Worm (Caenorhabditis elegans) whole organism, L4 larva: ENCODE measurements around the gene mrps-34.

ENCODE experiments used
- D1046.2 ChIP-seq: fragments of 200-800 bp; sonication (Bioruptor generic); IDR thresholded peaks from 2 replicates; pipeline ENCODE4 v1.3.6; 2022; ENCODE audit warnings: missing genetic modification characterization, missing compliant biosample characterization
- F10B5.3 ChIP-seq: sonication (generic microtip); optimal IDR thresholded peaks from 2 replicates; lab custom pipeline; 2016; ENCODE audit warnings: mild to moderate bottlenecking, missing genetic modification characterization, missing compliant biosample characterization
- F26F4.8 ChIP-seq: fragments of 200-800 bp; sonication (Bioruptor generic); conservative IDR thresholded peaks from 2 replicates; pipeline ENCODE4 v1.3.6; 2022; ENCODE audit warnings: missing genetic modification characterization, missing compliant biosample characterization
- F37D6.2 ChIP-seq: sonication (generic microtip); optimal IDR thresholded peaks from 2 replicates; lab custom pipeline; 2016; ENCODE audit warnings: mild to moderate bottlenecking, missing genetic modification characterization, missing compliant biosample characterization
- F44E2.7 ChIP-seq: fragments of 200-800 bp; sonication (Bioruptor generic); IDR thresholded peaks from 2 replicates; pipeline ENCODE4 v2.1.2; 2022; ENCODE audit warnings: missing genetic modification characterization, missing compliant biosample characterization
- T20F7.1 ChIP-seq: fragments of 200-800 bp; sonication (Bioruptor generic); optimal IDR thresholded peaks from 2 replicates; lab custom pipeline; 2018; ENCODE audit warnings: mild to moderate bottlenecking, missing genetic modification characterization, missing compliant biosample characterization
- Y5F2A.4 ChIP-seq: fragments of 200-800 bp; sonication (Bioruptor generic); optimal IDR thresholded peaks from 2 replicates; lab custom pipeline; 2018; ENCODE audit warnings: mild to moderate bottlenecking, missing genetic modification characterization, missing compliant biosample characterization
- Y75B8A.6 ChIP-seq: fragments of 200-800 bp; sonication (Bioruptor generic); IDR thresholded peaks from 2 replicates; pipeline ENCODE4 v1.3.6; 2022; ENCODE audit warnings: missing genetic modification reagents, missing genetic modification characterization, missing compliant biosample characterization
- ZK337.2 ChIP-seq: fragments of 200-800 bp; sonication (Bioruptor generic); IDR thresholded peaks from 2 replicates; pipeline ENCODE4 v1.3.6; 2022; ENCODE audit warnings: missing genetic modification reagents, missing genetic modification characterization, missing compliant biosample characterization
- ama-1 ChIP-seq: fragments of 150-350 bp; optimal IDR thresholded peaks from 2 replicates; lab custom pipeline; 2014; ENCODE audit warnings: inconsistent platforms, mixed read lengths
- ceh-32 ChIP-seq: sonication (generic microtip); optimal IDR thresholded peaks from 2 replicates; lab custom pipeline; 2016; ENCODE audit warnings: mild to moderate bottlenecking, missing genetic modification characterization, missing compliant biosample characterization; ENCODE audit not compliant: poor library complexity
- ces-1 ChIP-seq: fragments of 150-350 bp; sonication (generic microtip); optimal IDR thresholded peaks from 4 replicates; lab custom pipeline; 2014; ENCODE audit warnings: missing biosample characterization, missing genetic modification reagents, missing genetic modification characterization
- ctbp-1 ChIP-seq: fragments of 200-800 bp; sonication (Bioruptor generic); IDR thresholded peaks from 2 replicates; pipeline ENCODE4 v1.3.6; 2022; ENCODE audit warnings: missing genetic modification reagents, missing genetic modification characterization, missing compliant biosample characterization
- daf-12 ChIP-seq: fragments of 150-350 bp; optimal IDR thresholded peaks from 2 replicates; lab custom pipeline; 2014; ENCODE audit warnings: missing biosample characterization, missing genetic modification reagents, missing genetic modification characterization
- daf-16 ChIP-seq, 3 experiments: sonication (generic microtip); optimal IDR thresholded peaks; 2 replicates each; lab custom pipeline; 2016 to 2017; ENCODE audit warnings: missing genetic modification characterization in 3 of 3, missing genetic modification reagents in 3 of 3, mild to moderate bottlenecking in 2 of 3, missing compliant biosample characterization in 2 of 3, missing biosample characterization in 1 of 3, moderate library complexity in 1 of 3
- dmd-6 ChIP-seq: fragments of 200-800 bp; sonication (Bioruptor generic); IDR thresholded peaks from 2 replicates; pipeline ENCODE4 v1.3.6; 2022; ENCODE audit warnings: missing genetic modification reagents, missing genetic modification characterization, missing compliant biosample characterization
- dpl-1 ChIP-seq: fragments of 150-350 bp; optimal IDR thresholded peaks from 2 replicates; lab custom pipeline; 2014; ENCODE audit warnings: missing biosample characterization, missing genetic modification reagents, missing genetic modification characterization
- dve-1 ChIP-seq: sonication (generic microtip); optimal IDR thresholded peaks from 2 replicates; lab custom pipeline; 2017; ENCODE audit warnings: antibody characterized with exemption, mild to moderate bottlenecking, missing genetic modification characterization, missing compliant biosample characterization; ENCODE audit not compliant: insufficient read depth
- egl-27 ChIP-seq: sonication (generic microtip); optimal IDR thresholded peaks from 3 replicates; lab custom pipeline; 2017; ENCODE audit warnings: missing biosample characterization, missing genetic modification reagents, missing genetic modification characterization
- fos-1 ChIP-seq: fragments of 150-350 bp; optimal IDR thresholded peaks from 2 replicates; lab custom pipeline; 2014; ENCODE audit warnings: missing biosample characterization, missing genetic modification characterization
- hlh-11 ChIP-seq: fragments of 200-800 bp; sonication (Bioruptor generic); optimal IDR thresholded peaks from 2 replicates; lab custom pipeline; 2018; ENCODE audit warnings: mild to moderate bottlenecking, missing genetic modification characterization, missing compliant biosample characterization
- hlh-30 ChIP-seq: sonication (generic microtip); optimal IDR thresholded peaks from 2 replicates; lab custom pipeline; 2017; ENCODE audit warnings: antibody characterized with exemption, mild to moderate bottlenecking, missing genetic modification characterization, missing compliant biosample characterization; ENCODE audit not compliant: insufficient read depth
- hmg-1.1 ChIP-seq: fragments of 200-800 bp; sonication (Bioruptor generic); IDR thresholded peaks from 2 replicates; pipeline ENCODE4 v1.3.6; 2022; ENCODE audit warnings: missing genetic modification reagents, missing genetic modification characterization, missing compliant biosample characterization
- lin-13 ChIP-seq: fragments of 150-350 bp; optimal IDR thresholded peaks from 2 replicates; lab custom pipeline; 2014; ENCODE audit warnings: missing biosample characterization, missing genetic modification reagents, missing genetic modification characterization
- lin-29 ChIP-seq: fragments of 200-800 bp; sonication (Bioruptor generic); IDR thresholded peaks from 2 replicates; pipeline ENCODE4 v1.3.6; 2022; ENCODE audit warnings: missing genetic modification reagents, missing genetic modification characterization, missing compliant biosample characterization
- lin-38 ChIP-seq: fragments of 200-800 bp; sonication (Bioruptor generic); IDR thresholded peaks from 2 replicates; pipeline ENCODE4 v1.3.6; 2022; ENCODE audit warnings: missing genetic modification reagents, missing genetic modification characterization, missing compliant biosample characterization
- lin-39 ChIP-seq: fragments of 150-350 bp; optimal IDR thresholded peaks from 2 replicates; lab custom pipeline; 2014; ENCODE audit warnings: missing biosample characterization, missing genetic modification reagents, missing genetic modification characterization
- lir-3 ChIP-seq: sonication (generic microtip); optimal IDR thresholded peaks from 2 replicates; lab custom pipeline; 2016; ENCODE audit warnings: mild to moderate bottlenecking, missing genetic modification characterization, missing compliant biosample characterization
- madf-5 ChIP-seq, 2 experiments: fragments of 200-800 bp; sonication (Bioruptor generic); IDR thresholded peaks; 2 replicates each; pipeline ENCODE4 v1.3.6; 2022; ENCODE audit warnings: missing compliant biosample characterization in 2 of 2, missing genetic modification characterization in 2 of 2
- madf-9 ChIP-seq: fragments of 200-800 bp; sonication (Bioruptor generic); conservative IDR thresholded peaks from 2 replicates; pipeline ENCODE4 v1.3.6; 2022; ENCODE audit warnings: missing genetic modification reagents, missing genetic modification characterization, missing compliant biosample characterization
- mdl-1 ChIP-seq, 2 experiments: fragments of 150-350 bp in 1 of 2; sonication (generic microtip) in 1 of 2; optimal IDR thresholded peaks; 2 replicates each; lab custom pipeline; 2014 to 2017; ENCODE audit warnings: missing biosample characterization in 2 of 2, missing genetic modification characterization in 2 of 2
- mxl-2 ChIP-seq: fragments of 200-800 bp; sonication (Bioruptor generic); conservative IDR thresholded peaks from 2 replicates; pipeline ENCODE4 v1.3.6; 2022; ENCODE audit warnings: missing genetic modification reagents, missing genetic modification characterization, missing compliant biosample characterization
- mxl-3 ChIP-seq: fragments of 200-800 bp; sonication (Bioruptor generic); optimal IDR thresholded peaks from 2 replicates; lab custom pipeline; 2018; ENCODE audit warnings: mild to moderate bottlenecking, missing genetic modification characterization, missing compliant biosample characterization
- nhr-10 ChIP-seq: fragments of 150-350 bp; optimal IDR thresholded peaks from 2 replicates; lab custom pipeline; 2014; ENCODE audit warnings: missing biosample characterization, missing genetic modification characterization
- nhr-102 ChIP-seq: sonication (generic microtip); optimal IDR thresholded peaks from 2 replicates; lab custom pipeline; 2016; ENCODE audit warnings: mild to moderate bottlenecking, missing genetic modification characterization, moderate library complexity, missing compliant biosample characterization
- nhr-237 ChIP-seq: sonication (generic microtip); optimal IDR thresholded peaks from 2 replicates; lab custom pipeline; 2017; ENCODE audit warnings: missing biosample characterization, missing genetic modification characterization
- nhr-28 ChIP-seq: fragments of 150-350 bp; optimal IDR thresholded peaks from 2 replicates; lab custom pipeline; 2014; ENCODE audit warnings: missing biosample characterization, missing genetic modification characterization
- nhr-41 ChIP-seq: fragments of 200-800 bp; sonication (Bioruptor generic); IDR thresholded peaks from 2 replicates; pipeline ENCODE4 v1.3.6; 2022; ENCODE audit warnings: missing genetic modification reagents, missing genetic modification characterization, missing compliant biosample characterization
- nhr-6 ChIP-seq: fragments of 150-350 bp; optimal IDR thresholded peaks from 2 replicates; lab custom pipeline; 2014; ENCODE audit warnings: missing biosample characterization, missing genetic modification characterization
- php-3 ChIP-seq: fragments of 200-800 bp; sonication (Bioruptor generic); IDR thresholded peaks from 2 replicates; pipeline ENCODE4 v1.3.6; 2022; ENCODE audit warnings: missing genetic modification reagents, missing genetic modification characterization, missing compliant biosample characterization
- pqm-1 ChIP-seq: sonication (generic microtip); optimal IDR thresholded peaks from 2 replicates; lab custom pipeline; 2017; ENCODE audit warnings: missing biosample characterization, missing genetic modification characterization
- rbr-2 ChIP-seq: sonication (generic microtip); optimal IDR thresholded peaks from 2 replicates; lab custom pipeline; 2016; ENCODE audit warnings: missing genotype, missing genetic modification characterization, missing compliant biosample characterization
- saeg-2 ChIP-seq: fragments of 200-800 bp; sonication (Bioruptor generic); IDR thresholded peaks from 2 replicates; pipeline ENCODE4 v1.3.6; 2022; ENCODE audit warnings: missing genetic modification reagents, missing genetic modification characterization, missing compliant biosample characterization
- skn-1 ChIP-seq: fragments of 150-350 bp; optimal IDR thresholded peaks from 2 replicates; lab custom pipeline; 2014; ENCODE audit warnings: missing biosample characterization, missing genetic modification characterization
- spr-3 ChIP-seq: fragments of 200-800 bp; sonication (Bioruptor generic); optimal IDR thresholded peaks from 2 replicates; lab custom pipeline; 2018; ENCODE audit warnings: mild to moderate bottlenecking, missing genetic modification characterization, missing compliant biosample characterization
- tra-1 ChIP-seq: fragments of 200-800 bp; sonication (Bioruptor generic); IDR thresholded peaks from 2 replicates; pipeline ENCODE4 v1.3.6; 2022; ENCODE audit warnings: missing genetic modification reagents, missing genetic modification characterization, missing compliant biosample characterization
- unc-130 ChIP-seq: sonication (generic microtip); optimal IDR thresholded peaks from 2 replicates; lab custom pipeline; 2016; ENCODE audit warnings: missing genetic modification reagents, missing genetic modification characterization, missing compliant biosample characterization
- unc-39 ChIP-seq: sonication (generic microtip); optimal IDR thresholded peaks from 2 replicates; lab custom pipeline; 2017; ENCODE audit warnings: missing biosample characterization, missing genetic modification characterization
- zip-11 ChIP-seq: fragments of 200-800 bp; sonication (Bioruptor generic); IDR thresholded peaks from 2 replicates; pipeline ENCODE4 v1.3.6; 2022; ENCODE audit warnings: missing genetic modification characterization, missing compliant biosample characterization

mrps-34 gene

ce11 chrIII:4506590-4507128, 35.6 kb downstream of the mrps-34 start (continued):
- TF ChIP-seq php-3 (GFP tag; lab: Robert Waterston, UW) (peak; percentile 62; the same call in 1 of the 2 replicates), F26F4.8 (GFP tag; lab: Robert Waterston, UW) (no peak), nhr-237 (tag; lab: Kevin White, UChicago) (no peak), unc-130 (no peak), ces-1 (GFP tag; lab: Kevin White, UChicago) (no peak), madf-9 (GFP tag; lab: Robert Waterston, UW) (no peak), nhr-10 (tag; lab: Kevin White, UChicago) (no peak), egl-27 (no peak), rbr-2 (no peak), lin-29 (GFP tag; lab: Robert Waterston, UW) (no peak), tra-1 (GFP tag; lab: Robert Waterston, UW) (no peak), daf-12 (tag; lab: Kevin White, UChicago) (no peak), lin-39 (tag; lab: Kevin White, UChicago) (no peak), nhr-102 (tag; lab: Kevin White, UChicago) (no peak), F44E2.7 (no peak), nhr-6 (tag; lab: Kevin White, UChicago) (no peak), D1046.2 (GFP tag; lab: Robert Waterston, UW) (no peak), mxl-3 (GFP tag; lab: Kevin White, UChicago) (peak; percentile 5), hmg-1.1 (GFP tag; lab: Robert Waterston, UW) (no peak), zip-11 (GFP tag; lab: Robert Waterston, UW) (no peak), lir-3 (tag; lab: Kevin White, UChicago) (no peak)

- TF ChIP-seq mxl-2 = no peak
- TF ChIP-seq daf-12 (tag; lab: Kevin White, UChicago) = no peak
- 0 out of 2 replicates have a peak, but pooled peaks have one; percentile 18 for TF ChIP-seq tra-1 (GFP tag; lab: Robert Waterston, UW)
- TF ChIP-seq lin-38 (GFP tag; lab: Robert Waterston, UW) = no peak
- TF ChIP-seq nhr-28 (tag; lab: Kevin White, UChicago) = peak; percentile 80
- TF ChIP-seq ama-1 (lab: Kevin White, UChicago) = no peak
- TF ChIP-seq Y75B8A.6 (GFP tag; lab: Robert Waterston, UW) = no peak
- no peak for TF ChIP-seq skn-1 (tag; lab: Kevin White, UChicago)
- no peak for TF ChIP-seq madf-5 (GFP tag; IDR thresholded peaks at IDR 0.05; lab: Robert Waterston, UW)
- TF ChIP-seq mdl-1 (tag; optimal IDR thresholded peaks at IDR 0.05; lab: Kevin White, UChicago) = no peak
- TF ChIP-seq F10B5.3 (tag; lab: Kevin White, UChicago) = no peak
- TF ChIP-seq madf-9 (GFP tag; lab: Robert Waterston, UW) = no peak
- TF ChIP-seq dmd-6 (GFP tag; lab: Robert Waterston, UW) = peak; percentile 72
- TF ChIP-seq ctbp-1 (GFP tag; lab: Robert Waterston, UW) = no peak
- no peak for TF ChIP-seq mxl-3 (GFP tag; lab: Kevin White, UChicago)
- TF ChIP-seq D1046.2 (GFP tag; lab: Robert Waterston, UW) = no peak
- no peak for TF ChIP-seq spr-3 (GFP tag; lab: Kevin White, UChicago)
- no peak for TF ChIP-seq lin-39 (tag; lab: Kevin White, UChicago)
- TF ChIP-seq F37D6.2 (tag; lab: Kevin White, UChicago) = no peak
- TF ChIP-seq dve-1 (tag; lab: Kevin White, UChicago) = peak; percentile 41
- no peak for TF ChIP-seq dpl-1 (GFP tag; lab: Kevin White, UChicago)
- no peak for TF ChIP-seq hlh-30
- TF ChIP-seq daf-16 (GFP tag; optimal IDR thresholded peaks at IDR 0.05; lab: Kevin White, UChicago) = no peak
- peak; percentile 49 for TF ChIP-seq daf-16 (tag; optimal IDR thresholded peaks at IDR 0.05; lab: Kevin White, UChicago)
- TF ChIP-seq lin-13 = no peak
- TF ChIP-seq hlh-11 = peak; percentile 27
- TF ChIP-seq T20F7.1 = peak; percentile 13
- TF ChIP-seq Y5F2A.4 (GFP tag; lab: Kevin White, UChicago) = no peak
- TF ChIP-seq saeg-2 = no peak
- no peak for TF ChIP-seq nhr-41 (GFP tag; lab: Robert Waterston, UW)
- TF ChIP-seq pqm-1 = peak; percentile 96
- TF ChIP-seq unc-39 (tag; lab: Kevin White, UChicago) = no peak
- TF ChIP-seq ceh-32 (tag; lab: Kevin White, UChicago) = no peak
- no peak for TF ChIP-seq fos-1 (tag; lab: Kevin White, UChicago)
- no peak for TF ChIP-seq ZK337.2
These were observed 36.1 kb downstream of the mrps-34 start for ce11 chrIII:4506140-4506539.
